Worm (Caenorhabditis elegans) whole organism, L4 larva: ENCODE results near the gene hpr-9.

ENCODE experiments used
- F26F4.8 ChIP-seq: fragments of 200-800 bp; sonication (Bioruptor generic); conservative IDR thresholded peaks from 2 replicates; pipeline ENCODE4 v1.3.6; 2022; ENCODE audit warnings: missing genetic modification characterization, missing compliant biosample characterization
- F37D6.2 ChIP-seq: sonication (generic microtip); optimal IDR thresholded peaks from 2 replicates; lab custom pipeline; 2016; ENCODE audit warnings: mild to moderate bottlenecking, missing genetic modification characterization, missing compliant biosample characterization
- Y105C5A.15 ChIP-seq: fragments of 200-800 bp; sonication (Bioruptor generic); IDR thresholded peaks from 2 replicates; pipeline ENCODE4 v1.3.6; 2022; ENCODE audit warnings: missing genetic modification characterization, missing compliant biosample characterization
- Y5F2A.4 ChIP-seq: fragments of 200-800 bp; sonication (Bioruptor generic); optimal IDR thresholded peaks from 2 replicates; lab custom pipeline; 2018; ENCODE audit warnings: mild to moderate bottlenecking, missing genetic modification characterization, missing compliant biosample characterization
- ZK337.2 ChIP-seq: fragments of 200-800 bp; sonication (Bioruptor generic); IDR thresholded peaks from 2 replicates; pipeline ENCODE4 v1.3.6; 2022; ENCODE audit warnings: missing genetic modification reagents, missing genetic modification characterization, missing compliant biosample characterization
- aha-1 ChIP-seq: fragments of 150-350 bp; peaks from one replicate; lab custom pipeline; 2014; ENCODE audit warnings: missing biosample characterization, missing genetic modification characterization
- aly-2 ChIP-seq: sonication (generic microtip); optimal IDR thresholded peaks from 2 replicates; lab custom pipeline; 2018; ENCODE audit warnings: missing biosample characterization, missing genetic modification characterization
- ama-1 ChIP-seq: fragments of 150-350 bp; optimal IDR thresholded peaks from 2 replicates; lab custom pipeline; 2014; ENCODE audit warnings: inconsistent platforms, mixed read lengths
- arid-1 ChIP-seq: fragments of 200-800 bp; sonication (Bioruptor generic); conservative IDR thresholded peaks from 2 replicates; pipeline ENCODE4 v1.3.6; 2022; ENCODE audit warnings: missing genetic modification reagents, missing genetic modification characterization, missing compliant biosample characterization
- ceh-20 ChIP-seq: fragments of 200-800 bp; sonication (Bioruptor generic); IDR thresholded peaks from 2 replicates; pipeline ENCODE4 v1.3.6; 2022; ENCODE audit warnings: missing genetic modification reagents, missing genetic modification characterization, missing compliant biosample characterization
- ceh-28 ChIP-seq: fragments of 150-350 bp; optimal IDR thresholded peaks from 2 replicates; lab custom pipeline; 2014; ENCODE audit warnings: missing biosample characterization, missing genetic modification reagents, missing genetic modification characterization
- ceh-44 ChIP-seq: fragments of 200-800 bp; sonication (Bioruptor generic); IDR thresholded peaks from 2 replicates; pipeline ENCODE4 v1.3.6; 2022; ENCODE audit warnings: missing genetic modification reagents, missing genetic modification characterization, missing compliant biosample characterization
- ceh-82 ChIP-seq: sonication (generic microtip); optimal IDR thresholded peaks from 2 replicates; lab custom pipeline; 2017; ENCODE audit warnings: missing biosample characterization, missing genetic modification characterization
- cey-2 ChIP-seq: sonication (generic microtip); optimal IDR thresholded peaks from 3 replicates; lab custom pipeline; 2017; ENCODE audit warnings: missing genetic modification characterization, mild to moderate bottlenecking, missing compliant biosample characterization, antibody characterized with exemption, borderline replicate concordance; ENCODE audit not compliant: insufficient read depth
- ctbp-1 ChIP-seq: fragments of 200-800 bp; sonication (Bioruptor generic); IDR thresholded peaks from 2 replicates; pipeline ENCODE4 v1.3.6; 2022; ENCODE audit warnings: missing genetic modification reagents, missing genetic modification characterization, missing compliant biosample characterization
- dmd-6 ChIP-seq: fragments of 200-800 bp; sonication (Bioruptor generic); IDR thresholded peaks from 2 replicates; pipeline ENCODE4 v1.3.6; 2022; ENCODE audit warnings: missing genetic modification reagents, missing genetic modification characterization, missing compliant biosample characterization
- dmd-8 ChIP-seq: fragments of 200-800 bp; sonication (Bioruptor generic); IDR thresholded peaks from 2 replicates; pipeline ENCODE4 v1.3.6; 2022; ENCODE audit warnings: missing genetic modification characterization, missing compliant biosample characterization
- dmd-9 ChIP-seq: fragments of 200-800 bp; sonication (Bioruptor generic); IDR thresholded peaks from 2 replicates; pipeline ENCODE4 v1.3.6; 2022; ENCODE audit warnings: missing genetic modification reagents, missing genetic modification characterization, missing compliant biosample characterization
- fos-1 ChIP-seq: fragments of 150-350 bp; optimal IDR thresholded peaks from 2 replicates; lab custom pipeline; 2014; ENCODE audit warnings: missing biosample characterization, missing genetic modification characterization
- gei-8 ChIP-seq: fragments of 200-800 bp; sonication (Bioruptor generic); optimal IDR thresholded peaks from 2 replicates; lab custom pipeline; 2018; ENCODE audit warnings: mild to moderate bottlenecking, missing genetic modification characterization, missing compliant biosample characterization
- jun-1 ChIP-seq: fragments of 150-350 bp; optimal IDR thresholded peaks from 2 replicates; lab custom pipeline; 2014; ENCODE audit warnings: missing biosample characterization, missing genetic modification reagents, missing genetic modification characterization
- lim-7 ChIP-seq: fragments of 200-800 bp; sonication (Bioruptor generic); IDR thresholded peaks from 2 replicates; pipeline ENCODE4 v1.3.6; 2022; ENCODE audit warnings: missing genetic modification characterization, missing compliant biosample characterization
- lin-15B ChIP-seq: fragments of 150-350 bp; sonication (generic microtip); optimal IDR thresholded peaks from 3 replicates; lab custom pipeline; 2014; ENCODE audit warnings: missing biosample characterization, missing genetic modification characterization
- lin-38 ChIP-seq: fragments of 200-800 bp; sonication (Bioruptor generic); IDR thresholded peaks from 2 replicates; pipeline ENCODE4 v1.3.6; 2022; ENCODE audit warnings: missing genetic modification reagents, missing genetic modification characterization, missing compliant biosample characterization
- lin-39 ChIP-seq: fragments of 150-350 bp; optimal IDR thresholded peaks from 2 replicates; lab custom pipeline; 2014; ENCODE audit warnings: missing biosample characterization, missing genetic modification reagents, missing genetic modification characterization
- lir-3 ChIP-seq: sonication (generic microtip); optimal IDR thresholded peaks from 2 replicates; lab custom pipeline; 2016; ENCODE audit warnings: mild to moderate bottlenecking, missing genetic modification characterization, missing compliant biosample characterization
- lsy-2 ChIP-seq, 2 experiments: fragments of 150-350 bp in 1 of 2; sonication (generic microtip) in 1 of 2; optimal IDR thresholded peaks; 2 replicates each; lab custom pipeline; 2014 to 2017; ENCODE audit warnings: missing biosample characterization in 2 of 2, missing genetic modification characterization in 2 of 2
- madf-5 ChIP-seq, 2 experiments: fragments of 200-800 bp; sonication (Bioruptor generic); IDR thresholded peaks; 2 replicates each; pipeline ENCODE4 v1.3.6; 2022; ENCODE audit warnings: missing compliant biosample characterization in 2 of 2, missing genetic modification characterization in 2 of 2
- mep-1 ChIP-seq: fragments of 150-350 bp; sonication (generic microtip); optimal IDR thresholded peaks from 3 replicates; lab custom pipeline; 2014; ENCODE audit warnings: missing biosample characterization, missing genetic modification characterization
- mxl-2 ChIP-seq: fragments of 200-800 bp; sonication (Bioruptor generic); conservative IDR thresholded peaks from 2 replicates; pipeline ENCODE4 v1.3.6; 2022; ENCODE audit warnings: missing genetic modification reagents, missing genetic modification characterization, missing compliant biosample characterization
- nhr-11 ChIP-seq: fragments of 150-350 bp; optimal IDR thresholded peaks from 2 replicates; lab custom pipeline; 2014; ENCODE audit warnings: missing biosample characterization, missing genetic modification characterization
- nhr-111 ChIP-seq: fragments of 200-800 bp; sonication (Bioruptor generic); optimal IDR thresholded peaks from 2 replicates; lab custom pipeline; 2018; ENCODE audit warnings: mild to moderate bottlenecking, missing genetic modification characterization, missing compliant biosample characterization
- nhr-237 ChIP-seq: sonication (generic microtip); optimal IDR thresholded peaks from 2 replicates; lab custom pipeline; 2017; ENCODE audit warnings: missing biosample characterization, missing genetic modification characterization
- nhr-25 ChIP-seq: sonication (generic microtip); optimal IDR thresholded peaks from 2 replicates; lab custom pipeline; 2017; ENCODE audit warnings: missing genetic modification characterization, mild to moderate bottlenecking, missing compliant biosample characterization, antibody characterized with exemption, moderate library complexity, borderline replicate concordance; ENCODE audit not compliant: insufficient read depth
- nhr-48 ChIP-seq: sonication (generic microtip); optimal IDR thresholded peaks from 2 replicates; lab custom pipeline; 2016; ENCODE audit warnings: mild to moderate bottlenecking, missing genetic modification characterization, missing compliant biosample characterization
- nhr-76 ChIP-seq: fragments of 150-350 bp; optimal IDR thresholded peaks from 2 replicates; lab custom pipeline; 2014; ENCODE audit warnings: missing biosample characterization, missing genetic modification characterization
- nhr-77 ChIP-seq: fragments of 150-350 bp; optimal IDR thresholded peaks from 2 replicates; lab custom pipeline; 2014; ENCODE audit warnings: missing biosample characterization, missing genetic modification characterization
- pha-4 ChIP-seq, 2 experiments: fragments of 150-350 bp in 1 of 2; fragments of 200-800 bp in 1 of 2; sonication (Bioruptor generic) in 1 of 2; IDR thresholded peaks in 1 of 2; optimal IDR thresholded peaks in 1 of 2; 2 replicates each; pipeline versions ENCODE4 v1.3.6 to Lab custom; 2014 to 2022; ENCODE audit warnings: missing genetic modification characterization in 2 of 2, missing genetic modification reagents in 2 of 2, missing biosample characterization in 1 of 2, missing compliant biosample characterization in 1 of 2
- php-3 ChIP-seq: fragments of 200-800 bp; sonication (Bioruptor generic); IDR thresholded peaks from 2 replicates; pipeline ENCODE4 v1.3.6; 2022; ENCODE audit warnings: missing genetic modification reagents, missing genetic modification characterization, missing compliant biosample characterization
- saeg-2 ChIP-seq: fragments of 200-800 bp; sonication (Bioruptor generic); IDR thresholded peaks from 2 replicates; pipeline ENCODE4 v1.3.6; 2022; ENCODE audit warnings: missing genetic modification reagents, missing genetic modification characterization, missing compliant biosample characterization
- sdz-12 ChIP-seq: fragments of 200-800 bp; sonication (Bioruptor generic); optimal IDR thresholded peaks from 2 replicates; lab custom pipeline; 2018; ENCODE audit warnings: mild to moderate bottlenecking, missing genetic modification characterization, missing compliant biosample characterization
- snpc-1.2 ChIP-seq: fragments of 200-800 bp; sonication (Bioruptor generic); IDR thresholded peaks from 2 replicates; pipeline ENCODE4 v1.3.6; 2022; ENCODE audit warnings: missing genetic modification reagents, missing genetic modification characterization, missing compliant biosample characterization
- snpc-4 ChIP-seq: fragments of 150-350 bp; optimal IDR thresholded peaks from 2 replicates; lab custom pipeline; 2014; ENCODE audit warnings: missing biosample characterization, missing genetic modification characterization
- spr-1 ChIP-seq: sonication (generic microtip); optimal IDR thresholded peaks from 2 replicates; lab custom pipeline; 2016; ENCODE audit warnings: mild to moderate bottlenecking, missing genetic modification characterization, missing compliant biosample characterization
- spr-3 ChIP-seq: fragments of 200-800 bp; sonication (Bioruptor generic); optimal IDR thresholded peaks from 2 replicates; lab custom pipeline; 2018; ENCODE audit warnings: mild to moderate bottlenecking, missing genetic modification characterization, missing compliant biosample characterization
- tag-97 ChIP-seq: fragments of 200-800 bp; sonication (Bioruptor generic); IDR thresholded peaks from 2 replicates; pipeline ENCODE4 v1.3.6; 2022; ENCODE audit warnings: missing genetic modification characterization, missing compliant biosample characterization
- unc-39 ChIP-seq: sonication (generic microtip); optimal IDR thresholded peaks from 2 replicates; lab custom pipeline; 2017; ENCODE audit warnings: missing biosample characterization, missing genetic modification characterization
- unc-62 ChIP-seq, 3 experiments: fragments of 150-350 bp in 1 of 3; sonication (generic microtip); optimal IDR thresholded peaks in 2 of 3; peaks in 1 of 3; 1 replicate in 1 of 3; 2 replicates in 2 of 3; lab custom pipeline; 2014 to 2017; ENCODE audit warnings: missing biosample characterization in 3 of 3, missing genetic modification characterization in 3 of 3, missing genetic modification reagents in 3 of 3, missing genotype in 1 of 3
- vab-7 ChIP-seq: fragments of 200-800 bp; sonication (Bioruptor generic); IDR thresholded peaks from 2 replicates; pipeline ENCODE4 v1.3.6; 2022; ENCODE audit warnings: missing genetic modification reagents, missing genetic modification characterization, missing compliant biosample characterization
- zag-1 ChIP-seq: fragments of 150-350 bp; optimal IDR thresholded peaks from 2 replicates; lab custom pipeline; 2014; ENCODE audit warnings: missing biosample characterization, missing genetic modification characterization
- ztf-7 ChIP-seq: fragments of 150-350 bp; optimal IDR thresholded peaks from 2 replicates; lab custom pipeline; 2014; ENCODE audit warnings: missing biosample characterization, missing genetic modification characterization

Gene hpr-9

DNA sequence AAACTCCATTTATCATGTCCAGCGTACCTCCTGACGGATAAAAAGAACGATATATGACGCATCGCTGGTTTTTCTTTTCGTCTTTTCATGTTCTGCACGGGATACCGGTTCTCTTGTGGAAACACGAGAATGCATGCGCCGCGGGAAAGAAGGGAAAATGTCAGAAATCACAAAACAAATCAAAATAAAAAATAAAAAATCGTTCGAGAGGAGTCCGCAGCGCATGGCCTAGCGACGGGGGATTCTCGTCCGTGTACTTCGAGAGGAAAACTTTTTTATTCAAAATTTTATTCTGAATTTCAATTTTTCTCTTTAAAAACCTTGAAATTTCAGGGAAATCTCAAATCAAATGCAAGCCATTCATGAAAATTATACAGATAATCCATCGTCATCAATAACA, at the start of gene hpr-9, which contains the start of gene lron-10 (continued):
- TF ChIP-seq ceh-44 (GFP tag; lab: Robert Waterston, UW) (peak; percentile 25; the same call in 1 of the 2 replicates), unc-39 (tag; lab: Kevin White, UChicago) (no peak), lin-38 (GFP tag; lab: Robert Waterston, UW) (peak; percentile 76), pha-4 (GFP tag; IDR thresholded peaks at IDR 0.05; lab: Robert Waterston, UW) (peak; percentile 60; the same call in 1 of the 2 replicates), pha-4 (tag; optimal IDR thresholded peaks at IDR 0.05; lab: Kevin White, UChicago) (no peak), Y5F2A.4 (GFP tag; lab: Kevin White, UChicago) (no peak), lim-7 (GFP tag; lab: Robert Waterston, UW) (no peak), nhr-25 (no peak), fos-1 (tag; lab: Kevin White, UChicago) (no peak), jun-1 (tag; lab: Kevin White, UChicago) (no peak), cey-2 (tag; lab: Kevin White, UChicago) (no peak), aha-1 (peak; percentile 86), ceh-82 (tag; lab: Kevin White, UChicago) (no peak), sdz-12 (GFP tag; lab: Kevin White, UChicago) (peak; percentile 29), ztf-7 (peak; percentile 20), ama-1 (lab: Kevin White, UChicago) (peak; percentile 3), F37D6.2 (peak; percentile 12), lin-15B (tag; lab: Kevin White, UChicago) (no peak), unc-62 (GFP tag; optimal IDR thresholded peaks at IDR 0.05 in 1 of 2; lab: Kevin White, UChicago) (peak in 1 of 2 experiments; percentile 97), unc-62 (tag; optimal IDR thresholded peaks at IDR 0.05; lab: Kevin White, UChicago) (peak; percentile 26), saeg-2 (GFP tag; lab: Robert Waterston, UW) (no peak), nhr-111 (GFP tag; lab: Kevin White, UChicago) (peak; percentile 2), ctbp-1 (GFP tag; lab: Robert Waterston, UW) (no peak), madf-5 (GFP tag; IDR thresholded peaks at IDR 0.05; lab: Robert Waterston, UW) (0 out of 4 replicates have a peak, but pooled peaks of 1 of the 2 experiments have one; percentile 17), dmd-6 (peak; percentile 80), lin-39 (no peak), Y105C5A.15 (GFP tag; lab: Robert Waterston, UW) (no peak), ZK337.2 (GFP tag; lab: Robert Waterston, UW) (peak; percentile 94), nhr-11 (tag; lab: Kevin White, UChicago) (no peak), mep-1 (tag; lab: Kevin White, UChicago) (peak; percentile 75), F26F4.8 (GFP tag; lab: Robert Waterston, UW) (no peak), php-3 (0 out of 2 replicates have a peak, but pooled peaks have one; percentile 30), lir-3 (tag; lab: Kevin White, UChicago) (no peak), nhr-237 (no peak), spr-1 (tag; lab: Kevin White, UChicago) (peak; percentile 52), mxl-2 (GFP tag; lab: Robert Waterston, UW) (no peak), dmd-8 (GFP tag; lab: Robert Waterston, UW) (0 out of 2 replicates have a peak, but pooled peaks have one; percentile 32), aly-2 (no peak), nhr-48 (peak; percentile 58), dmd-9 (GFP tag; lab: Robert Waterston, UW) (peak; percentile 91), snpc-1.2 (GFP tag; lab: Robert Waterston, UW) (no peak), ceh-20 (GFP tag; lab: Robert Waterston, UW) (peak; percentile 74), gei-8 (GFP tag; lab: Kevin White, UChicago) (no peak), ceh-28 (tag; lab: Kevin White, UChicago) (no peak), tag-97 (no peak), snpc-4 (tag; lab: Kevin White, UChicago) (no peak), nhr-77 (peak; percentile 23), lsy-2 (tag; optimal IDR thresholded peaks at IDR 0.05; lab: Kevin White, UChicago) (peak in 1 of 2 experiments; percentile 90), vab-7 (GFP tag; lab: Robert Waterston, UW) (no peak), nhr-76 (no peak), spr-3 (no peak), arid-1 (GFP tag; lab: Robert Waterston, UW) (0 out of 2 replicates have a peak, but pooled peaks have one; percentile 34), zag-1 (tag; lab: Kevin White, UChicago) (no peak)
